Worm (Caenorhabditis elegans) whole organism, young adult: ENCODE results near the gene acr-24.
A peak's percentile ranks its signal among the peaks of the same experiment; 100 is the strongest.
"Not testable (repeated sequence)": the region's sequence is repeated elsewhere in the genome, so short reads cannot be mapped to it uniquely, and the experiment has no call there.

Source experiments
- lin-40 ChIP-seq: sonication (generic microtip); optimal IDR thresholded peaks from 2 replicates; lab custom pipeline; 2016; ENCODE audit warnings: missing genetic modification characterization, mild to moderate bottlenecking, missing compliant biosample characterization, missing genotype, missing genetic modification reagents
- nhr-179 ChIP-seq: sonication (generic microtip); optimal IDR thresholded peaks from 2 replicates; lab custom pipeline; 2016; ENCODE audit warnings: mild to moderate bottlenecking, missing genetic modification characterization, missing compliant biosample characterization
- ztf-25 ChIP-seq: fragments of 200-800 bp; sonication (Bioruptor generic); IDR thresholded peaks from 2 replicates; pipeline ENCODE4 v1.3.6; 2022; ENCODE audit warnings: missing genetic modification reagents, missing genetic modification characterization, missing compliant biosample characterization

ce11 chrIV:15528826-15529225, 31.5 kb downstream of the acr-24 start:
- TF ChIP-seq nhr-179, lin-40 (tag; lab: Kevin White, UChicago): not testable (repeated sequence)
- peak; percentile 94 for TF ChIP-seq ztf-25
